Fruit fly (Drosophila melanogaster) whole organism, wandering third instar larva: ENCODE data around the gene Flacc.

Experiments used
- Abd-B ChIP-seq: fragments of >200 bp; optimal IDR thresholded peaks from 2 replicates; lab custom pipeline; 2017; ENCODE audit warnings: missing biosample characterization, missing genetic modification characterization
- CG32264 ChIP-seq: fragments of 200-800 bp; sonication (Bioruptor generic); optimal IDR thresholded peaks from 2 replicates; lab custom pipeline; 2016; ENCODE audit warnings: missing biosample characterization, missing genetic modification characterization
- CG9705 ChIP-seq: fragments of 200-800 bp; sonication (Bioruptor generic); optimal IDR thresholded peaks from 2 replicates; lab custom pipeline; 2018; ENCODE audit warnings: missing biosample characterization, mild to moderate bottlenecking, missing genetic modification characterization
- CrebA ChIP-seq: fragments of 200-800 bp; sonication (Bioruptor generic); optimal IDR thresholded peaks from 2 replicates; lab custom pipeline; 2016; ENCODE audit warnings: missing biosample characterization, mild to moderate bottlenecking, missing genetic modification characterization, borderline replicate concordance
- Dfd ChIP-seq: fragments of >200 bp; optimal IDR thresholded peaks from 2 replicates; lab custom pipeline; 2017; ENCODE audit warnings: missing biosample characterization, missing genetic modification characterization
- Dif ChIP-seq: fragments of 200-275, 200-300 bp; sonication (Bioruptor generic); optimal IDR thresholded peaks from 2 replicates; lab custom pipeline; 2018; ENCODE audit warnings: missing biosample characterization, missing genetic modification characterization; ENCODE audit not compliant: partially characterized antibody
- HLH106 ChIP-seq: fragments of 200-800 bp; optimal IDR thresholded peaks from 3 replicates; lab custom pipeline; 2019; ENCODE audit warnings: missing biosample characterization, mild to moderate bottlenecking, missing genetic modification characterization, moderate library complexity
- Hnf4 ChIP-seq: fragments of 200-800 bp; sonication (Bioruptor generic); optimal IDR thresholded peaks from 2 replicates; lab custom pipeline; 2016; ENCODE audit warnings: missing biosample characterization, mild to moderate bottlenecking, missing genetic modification characterization
- Hr83 ChIP-seq: fragments of 200-300 bp; sonication (Bioruptor generic); optimal IDR thresholded peaks from 2 replicates; lab custom pipeline; 2016; ENCODE audit warnings: missing biosample characterization, mild to moderate bottlenecking, missing genetic modification characterization, moderate library complexity; ENCODE audit not compliant: poor library complexity, severe bottlenecking
- Mio ChIP-seq: sonication (Bioruptor generic); optimal IDR thresholded peaks from 2 replicates; lab custom pipeline; 2016; ENCODE audit warnings: missing biosample characterization, missing genetic modification characterization
- Myc ChIP-seq: fragments of >200 bp; optimal IDR thresholded peaks from 2 replicates; lab custom pipeline; 2017
- N ChIP-seq: fragments of >200 bp; optimal IDR thresholded peaks from 2 replicates; lab custom pipeline; 2018; ENCODE audit warnings: missing biosample characterization, missing external identifiers, missing genetic modification characterization
- OdsH ChIP-seq: fragments of 200-800 bp; sonication (Bioruptor generic); optimal IDR thresholded peaks from 2 replicates; lab custom pipeline; 2016; ENCODE audit warnings: missing biosample characterization, mild to moderate bottlenecking, missing genetic modification characterization
- Rel ChIP-seq, 2 experiments: fragments of 200-800 bp; sonication (Bioruptor generic) in 1 of 2; optimal IDR thresholded peaks; 2 replicates in 1 of 2; 3 replicates in 1 of 2; lab custom pipeline; 2016 to 2019; ENCODE audit warnings: mild to moderate bottlenecking in 2 of 2, missing biosample characterization in 2 of 2, missing genetic modification characterization in 2 of 2, moderate library complexity in 1 of 2
- Sp1 ChIP-seq: fragments of 200-800 bp; sonication (Bioruptor generic); optimal IDR thresholded peaks from 3 replicates; lab custom pipeline; 2019; ENCODE audit warnings: missing biosample characterization, mild to moderate bottlenecking, missing genetic modification characterization, moderate library complexity
- Vsx2 ChIP-seq: fragments of 200-300, 225-300 bp; sonication (Bioruptor generic); optimal IDR thresholded peaks from 2 replicates; lab custom pipeline; 2018; ENCODE audit warnings: missing biosample characterization, missing genetic modification characterization; ENCODE audit not compliant: partially characterized antibody
- br ChIP-seq: fragments of 200-800 bp; sonication (Bioruptor generic); optimal IDR thresholded peaks from 2 replicates; lab custom pipeline; 2016; ENCODE audit warnings: missing biosample characterization, missing genetic modification characterization
- brk ChIP-seq: fragments of 200-800 bp; sonication (Bioruptor generic); optimal IDR thresholded peaks from 2 replicates; lab custom pipeline; 2016; ENCODE audit warnings: missing biosample characterization, mild to moderate bottlenecking, missing genetic modification characterization
- dmrt93B ChIP-seq: fragments of 200-800 bp; sonication (Bioruptor generic); optimal IDR thresholded peaks from 2 replicates; lab custom pipeline; 2018; ENCODE audit warnings: missing biosample characterization, mild to moderate bottlenecking, missing genetic modification characterization
- dsf ChIP-seq: sonication (Bioruptor generic); optimal IDR thresholded peaks from 2 replicates; lab custom pipeline; 2016; ENCODE audit warnings: missing biosample characterization, missing genetic modification characterization, borderline replicate concordance
- ey ChIP-seq: fragments of 200-800 bp; sonication (Bioruptor generic); optimal IDR thresholded peaks from 2 replicates; lab custom pipeline; 2016; ENCODE audit warnings: missing biosample characterization, missing genetic modification characterization
- foxo ChIP-seq, 2 experiments: fragments of 200-800 bp; sonication (Bioruptor generic); optimal IDR thresholded peaks; 2 replicates in 1 of 2; 3 replicates in 1 of 2; lab custom pipeline; 2016 to 2017; ENCODE audit warnings: missing biosample characterization in 2 of 2, missing genetic modification characterization in 2 of 2
- fru ChIP-seq: fragments of 200-800 bp; sonication (Bioruptor generic); optimal IDR thresholded peaks from 3 replicates; lab custom pipeline; 2016; ENCODE audit warnings: missing biosample characterization, mild to moderate bottlenecking, missing genetic modification characterization
- h ChIP-seq: fragments of 200-800 bp; sonication (Bioruptor generic); optimal IDR thresholded peaks from 3 replicates; lab custom pipeline; 2016; ENCODE audit warnings: missing biosample characterization, mild to moderate bottlenecking, missing genetic modification characterization
- lola ChIP-seq: fragments of >200 bp; optimal IDR thresholded peaks from 2 replicates; lab custom pipeline; 2017; ENCODE audit warnings: missing biosample characterization, missing genetic modification characterization
- pan ChIP-seq: fragments of >200 bp; optimal IDR thresholded peaks from 2 replicates; lab custom pipeline; 2017
- psq ChIP-seq: fragments of 200-800 bp; sonication (Bioruptor generic); optimal IDR thresholded peaks from 3 replicates; lab custom pipeline; 2017; ENCODE audit warnings: missing biosample characterization, mild to moderate bottlenecking, missing genetic modification characterization, moderate library complexity
- rgr ChIP-seq: fragments of 200-800 bp; sonication (Bioruptor generic); optimal IDR thresholded peaks from 3 replicates; lab custom pipeline; 2016; ENCODE audit warnings: missing biosample characterization, mild to moderate bottlenecking, missing genetic modification characterization
- sv ChIP-seq: fragments of 200-800 bp; sonication (Bioruptor generic); optimal IDR thresholded peaks from 3 replicates; lab custom pipeline; 2016; ENCODE audit warnings: missing biosample characterization, missing genetic modification characterization
- tai ChIP-seq: sonication (Bioruptor generic); optimal IDR thresholded peaks from 2 replicates; lab custom pipeline; 2016; ENCODE audit warnings: missing biosample characterization, missing genetic modification characterization
- usp ChIP-seq: fragments of >200 bp; optimal IDR thresholded peaks from 2 replicates; lab custom pipeline; 2017; ENCODE audit warnings: missing biosample characterization, missing genetic modification characterization
- woc ChIP-seq: sonication (Bioruptor generic); optimal IDR thresholded peaks from 2 replicates; lab custom pipeline; 2016; ENCODE audit warnings: missing biosample characterization, mild to moderate bottlenecking, missing genetic modification characterization

Flacc gene

dm6 chrX:18923531-18923930 lies 30.1 kb upstream of the Flacc start:
- TF ChIP-seq Dif (GFP tag; lab: Kevin White, UChicago) (no peak), Abd-B (GFP tag; lab: Kevin White, UChicago) (no peak), br (peak; percentile 23), brk (GFP tag; lab: Kevin White, UChicago) (no peak), HLH106 (tag; lab: Kevin White, UChicago) (peak; percentile 2), h (GFP tag; lab: Kevin White, UChicago) (peak; percentile 42), fru (GFP tag; lab: Kevin White, UChicago) (peak; percentile 4), Dfd (GFP tag; lab: Kevin White, UChicago) (no peak), rgr (GFP tag; lab: Kevin White, UChicago) (peak; percentile 27), tai (no peak), Hnf4 (GFP tag; lab: Kevin White, UChicago) (peak; percentile 20), Sp1 (no peak), CrebA (GFP tag; lab: Kevin White, UChicago) (no peak), OdsH (GFP tag; lab: Kevin White, UChicago) (peak; percentile 31), Vsx2 (no peak), CG9705 (GFP tag; lab: Kevin White, UChicago) (no peak), foxo (GFP tag; optimal IDR thresholded peaks at IDR 0.05; lab: Kevin White, UChicago) (peak in 1 of 2 experiments; percentile 24), ey (GFP tag; lab: Kevin White, UChicago) (peak; percentile 39)

- TF ChIP-seq lola (GFP tag; lab: Kevin White, UChicago): no peak
- no peak for TF ChIP-seq N (GFP tag; lab: Kevin White, UChicago)
- no peak for TF ChIP-seq HLH106 (tag; lab: Kevin White, UChicago)
- no peak for TF ChIP-seq Mio (GFP tag; lab: Kevin White, UChicago)
- TF ChIP-seq Hr83: no peak
- TF ChIP-seq Rel (GFP tag; optimal IDR thresholded peaks at IDR 0.05; lab: Kevin White, UChicago): no peak
- TF ChIP-seq Rel (tag; optimal IDR thresholded peaks at IDR 0.05; lab: Kevin White, UChicago): no peak
- no peak for TF ChIP-seq dsf (GFP tag; lab: Kevin White, UChicago)
- TF ChIP-seq psq (GFP tag; lab: Kevin White, UChicago): no peak
- TF ChIP-seq h (GFP tag; lab: Kevin White, UChicago): peak; percentile 6
- no peak for TF ChIP-seq dmrt93B (GFP tag; lab: Kevin White, UChicago)
- no peak for TF ChIP-seq Dif (GFP tag; lab: Kevin White, UChicago)
- TF ChIP-seq CG32264 (GFP tag; lab: Kevin White, UChicago): no peak
- no peak for TF ChIP-seq pan (lab: Kevin White, UChicago)
- peak; percentile 6 for TF ChIP-seq ey (GFP tag; lab: Kevin White, UChicago)
- TF ChIP-seq Vsx2: no peak
- TF ChIP-seq, all 38 proteins: peak for 2
Observed at dm6 chrX:18920642-18921355, 27.4 kb upstream of the Flacc start.

- TF ChIP-seq foxo (GFP tag; optimal IDR thresholded peaks at IDR 0.05; lab: Kevin White, UChicago): peak in 1 of 2 experiments; percentile 1
- no peak for TF ChIP-seq dmrt93B (GFP tag; lab: Kevin White, UChicago)
- peak; percentile 4 for TF ChIP-seq fru (GFP tag; lab: Kevin White, UChicago)
- TF ChIP-seq, all 38 proteins: peak for 2
Observed at dm6 chrX:18919422-18920029, 26.1 kb upstream of the Flacc start.

dm6 chrX:18917585-18917984 lies 24.1 kb upstream of the Flacc start:
- no peak for TF ChIP-seq usp
- no peak for TF ChIP-seq Abd-B (GFP tag; lab: Kevin White, UChicago)
- peak; percentile 21 for TF ChIP-seq h (GFP tag; lab: Kevin White, UChicago)
- no peak for TF ChIP-seq Dif (GFP tag; lab: Kevin White, UChicago)
- no peak for TF ChIP-seq N (GFP tag; lab: Kevin White, UChicago)
- TF ChIP-seq fru (GFP tag; lab: Kevin White, UChicago): peak; percentile 37
- TF ChIP-seq Hnf4 (GFP tag; lab: Kevin White, UChicago): no peak
- peak in 1 of 2 experiments; percentile 37 for TF ChIP-seq foxo (GFP tag; optimal IDR thresholded peaks at IDR 0.05; lab: Kevin White, UChicago)
- TF ChIP-seq dmrt93B (GFP tag; lab: Kevin White, UChicago): peak; percentile 11
- no peak for TF ChIP-seq Hr83
- peak; percentile 8 for TF ChIP-seq br
- TF ChIP-seq Sp1: peak; percentile 23
- TF ChIP-seq HLH106 (tag; lab: Kevin White, UChicago): peak; percentile 37
- TF ChIP-seq sv: no peak
- peak; percentile 24 for TF ChIP-seq ey (GFP tag; lab: Kevin White, UChicago)
- peak; percentile 4 for TF ChIP-seq psq (GFP tag; lab: Kevin White, UChicago)
- TF ChIP-seq woc (GFP tag; lab: Kevin White, UChicago): peak; percentile 51
- no peak for TF ChIP-seq Myc (lab: Kevin White, UChicago)
- peak; percentile 9 for TF ChIP-seq rgr (GFP tag; lab: Kevin White, UChicago)
